Worm (Caenorhabditis elegans): Measurements from ENCODE around the gene C53B4.3.

ce11 chrIV:9016477-9016876, 43.0 kb upstream of the C53B4.3 start, which contains the start of gene acc-2:
- TF ChIP-seq tab-1 (GFP tag; IDR thresholded peaks at IDR 0.05) (no peak), flt-1 (GFP tag; IDR thresholded peaks at IDR 0.05) (no peak), med-1 (GFP tag; optimal IDR thresholded peaks at IDR 0.05; ENCODE audit: insufficient read depth) (no peak), T22C8.4 (GFP tag; IDR thresholded peaks at IDR 0.05) (no peak), ztf-29 (GFP tag; IDR thresholded peaks at IDR 0.05) (no peak)
